Worm (Caenorhabditis elegans): ENCODE data around the gene str-92.

DNA sequence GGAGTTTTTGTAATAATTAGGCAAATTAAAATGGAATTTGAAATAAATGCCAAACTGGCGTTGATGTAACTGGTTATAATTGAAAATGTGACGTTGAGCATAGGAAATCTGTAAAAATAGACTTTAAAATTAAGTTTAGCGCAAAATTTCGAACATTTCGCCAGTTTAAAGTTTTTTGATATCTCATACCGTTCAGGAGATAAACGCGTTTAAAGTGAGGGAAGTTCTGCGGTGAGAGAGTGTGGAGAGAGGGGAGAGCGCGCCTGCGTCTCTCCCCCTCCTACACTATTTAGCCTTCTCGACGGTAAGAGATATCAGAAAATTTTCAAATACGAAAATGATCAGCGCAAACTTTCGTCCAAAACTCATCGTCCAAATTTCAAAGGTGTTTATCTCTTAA, at the start of gene str-92:
- TF ChIP-seq lin-13 (GFP tag; optimal IDR thresholded peaks at IDR 0.05): no peak
- no peak for TF ChIP-seq ztf-11 (tag; optimal IDR thresholded peaks at IDR 0.05)
- no peak for TF ChIP-seq lin-29 (GFP tag; IDR thresholded peaks at IDR 0.05)
- TF ChIP-seq nhr-77 (tag; optimal IDR thresholded peaks at IDR 0.05): no peak
- TF ChIP-seq lin-39 (tag; optimal IDR thresholded peaks at IDR 0.05): no peak
- no peak for TF ChIP-seq zip-2 (tag; optimal IDR thresholded peaks at IDR 0.05)
- TF ChIP-seq pha-4 (GFP tag; IDR thresholded peaks at IDR 0.05): no peak
- TF ChIP-seq pha-4 (tag; optimal IDR thresholded peaks at IDR 0.05): no peak
